Worm (Caenorhabditis elegans): ENCODE results near the gene ZK402.5.

DNA sequence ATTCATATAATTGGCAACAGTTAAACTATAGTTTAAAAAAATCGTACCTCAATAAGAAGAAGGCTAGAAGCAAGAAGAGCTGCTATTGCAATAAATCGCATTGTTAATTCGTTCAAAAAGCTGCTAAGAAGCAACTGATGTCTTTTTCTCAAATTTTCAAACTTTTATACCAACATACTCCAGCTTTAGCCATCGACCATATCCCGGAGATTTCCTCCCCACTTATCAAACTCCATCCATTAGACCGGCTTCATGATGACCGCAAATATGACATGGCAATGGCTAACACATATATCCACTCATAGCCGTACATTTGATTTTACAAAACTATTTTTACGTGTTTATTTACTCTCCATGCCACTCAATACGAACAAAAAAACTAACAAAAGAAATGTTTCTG lies 9.4 kb upstream of the ZK402.5 start, which contains the start of gene abu-2:
- no peak for TF ChIP-seq dao-5 (tag; optimal IDR thresholded peaks at IDR 0.05)
- no peak for TF ChIP-seq W03F9.2 (tag; optimal IDR thresholded peaks at IDR 0.05)
